Fruit fly (Drosophila melanogaster): ENCODE data around the gene CG9547.
A peak's percentile ranks its signal among the peaks of the same experiment; 100 is the strongest.

Gene CG9547

dm6 chr2L:6455032-6455954 is 39.0 kb downstream of the CG9547 start, which contains the start of gene retm (continued):
- TF ChIP-seq btn (GFP tag; optimal IDR thresholded peaks at IDR 0.05) (no peak), Vsx1 (GFP tag; optimal IDR thresholded peaks at IDR 0.05) (no peak), prd (optimal IDR thresholded peaks at IDR 0.05) (no peak), prd (GFP tag; IDR thresholded peaks at IDR 0.05) (no peak), fd3F (GFP tag; optimal IDR thresholded peaks at IDR 0.05) (no peak), tx (GFP tag; optimal IDR thresholded peaks at IDR 0.05) (no peak), odd (GFP tag; optimal IDR thresholded peaks at IDR 0.05) (no peak), unc-4 (GFP tag; IDR thresholded peaks at IDR 0.05; ENCODE audit: partially characterized antibody) (no peak), CG9215 (GFP tag; IDR thresholded peaks at IDR 0.05) (no peak), CG12299 (tag; optimal IDR thresholded peaks at IDR 0.05) (peak; percentile 42), pita (GFP tag; optimal IDR thresholded peaks at IDR 0.05) (no peak), NfI (GFP tag; optimal IDR thresholded peaks at IDR 0.05) (peak; percentile 9), gt (GFP tag; IDR thresholded peaks at IDR 0.05) (no peak), CG12236 (GFP tag; optimal IDR thresholded peaks at IDR 0.05) (no peak), Sox102F (GFP tag; optimal IDR thresholded peaks at IDR 0.05) (no peak), CG12071 (GFP tag; optimal IDR thresholded peaks at IDR 0.05) (no peak), abd-A (tag; optimal IDR thresholded peaks at IDR 0.05) (no peak), CG4617 (GFP tag; optimal IDR thresholded peaks at IDR 0.05; ENCODE audit: borderline replicate concordance) (no peak), nerfin-2 (GFP tag; IDR thresholded peaks at IDR 0.05; ENCODE audit: partially characterized antibody) (no peak), CG2712 (tag; optimal IDR thresholded peaks at IDR 0.05) (no peak), p53 (GFP tag; optimal IDR thresholded peaks at IDR 0.05) (no peak), sr (GFP tag; IDR thresholded peaks at IDR 0.05) (no peak), CG11247 (GFP tag; IDR thresholded peaks at IDR 0.05) (no peak), toy (GFP tag; IDR thresholded peaks at IDR 0.05) (no peak), Hr3 (GFP tag; optimal IDR thresholded peaks at IDR 0.05) (no peak), CG12219 (GFP tag; optimal IDR thresholded peaks at IDR 0.05) (peak; percentile 37), Ssrp (tag; optimal IDR thresholded peaks at IDR 0.05) (peak; percentile 1), Trl (optimal IDR thresholded peaks at IDR 0.05) (peak in 1 of 2 experiments; percentile 12), Trl (GFP tag; optimal IDR thresholded peaks at IDR 0.05) (no peak), CG10431 (GFP tag; optimal IDR thresholded peaks at IDR 0.05) (no peak), emc (GFP tag; optimal IDR thresholded peaks at IDR 0.05) (no peak), lilli (GFP tag; optimal IDR thresholded peaks at IDR 0.05) (no peak), zfh2 (GFP tag; optimal IDR thresholded peaks at IDR 0.05) (no peak), CG9727 (GFP tag; optimal IDR thresholded peaks at IDR 0.05) (no peak), bsh (GFP tag; optimal IDR thresholded peaks at IDR 0.05) (no peak), ash1 (GFP tag; optimal IDR thresholded peaks at IDR 0.05) (no peak), salm (tag; optimal IDR thresholded peaks at IDR 0.05) (no peak), slbo (GFP tag; IDR thresholded peaks at IDR 0.05) (no peak), az2 (GFP tag; optimal IDR thresholded peaks at IDR 0.05) (no peak), klu (GFP tag; IDR thresholded peaks at IDR 0.05) (no peak), CG10209 (GFP tag; optimal IDR thresholded peaks at IDR 0.05) (no peak), CG8089 (GFP tag; optimal IDR thresholded peaks at IDR 0.05) (no peak), sug (tag; optimal IDR thresholded peaks at IDR 0.05) (peak; percentile 4), CG4424 (GFP tag; optimal IDR thresholded peaks at IDR 0.05) (no peak), Hey (tag; optimal IDR thresholded peaks at IDR 0.05) (no peak), Mes4 (GFP tag; optimal IDR thresholded peaks at IDR 0.05) (no peak), chn (GFP tag; optimal IDR thresholded peaks at IDR 0.05) (peak; percentile 70), CG32532 (GFP tag; IDR thresholded peaks at IDR 0.05) (peak; percentile 25; the same call in 1 of the 2 replicates), D19B (GFP tag; optimal IDR thresholded peaks at IDR 0.05) (no peak), CG4820 (GFP tag; optimal IDR thresholded peaks at IDR 0.05) (no peak)

Measured in whole organism, embryonic.